Fruit fly (Drosophila melanogaster) whole organism, wandering third instar larva: ENCODE measurements around the gene CRAT.

Experiments used
- Abd-B ChIP-seq: fragments of >200 bp; optimal IDR thresholded peaks from 2 replicates; lab custom pipeline; 2017; ENCODE audit warnings: missing biosample characterization, missing genetic modification characterization
- CG32264 ChIP-seq: fragments of 200-800 bp; sonication (Bioruptor generic); optimal IDR thresholded peaks from 2 replicates; lab custom pipeline; 2016; ENCODE audit warnings: missing biosample characterization, missing genetic modification characterization
- CG9705 ChIP-seq: fragments of 200-800 bp; sonication (Bioruptor generic); optimal IDR thresholded peaks from 2 replicates; lab custom pipeline; 2018; ENCODE audit warnings: missing biosample characterization, mild to moderate bottlenecking, missing genetic modification characterization
- CrebA ChIP-seq: fragments of 200-800 bp; sonication (Bioruptor generic); optimal IDR thresholded peaks from 2 replicates; lab custom pipeline; 2016; ENCODE audit warnings: missing biosample characterization, mild to moderate bottlenecking, missing genetic modification characterization, borderline replicate concordance
- Dif ChIP-seq: fragments of 200-275, 200-300 bp; sonication (Bioruptor generic); optimal IDR thresholded peaks from 2 replicates; lab custom pipeline; 2018; ENCODE audit warnings: missing biosample characterization, missing genetic modification characterization; ENCODE audit not compliant: partially characterized antibody
- HLH106 ChIP-seq: fragments of 200-800 bp; optimal IDR thresholded peaks from 3 replicates; lab custom pipeline; 2019; ENCODE audit warnings: missing biosample characterization, mild to moderate bottlenecking, missing genetic modification characterization, moderate library complexity
- Hnf4 ChIP-seq: fragments of 200-800 bp; sonication (Bioruptor generic); optimal IDR thresholded peaks from 2 replicates; lab custom pipeline; 2016; ENCODE audit warnings: missing biosample characterization, mild to moderate bottlenecking, missing genetic modification characterization
- Hr78 ChIP-seq: fragments of >200 bp; optimal IDR thresholded peaks from 2 replicates; lab custom pipeline; 2017; ENCODE audit warnings: missing biosample characterization, missing genetic modification characterization
- Hr83 ChIP-seq: fragments of 200-300 bp; sonication (Bioruptor generic); optimal IDR thresholded peaks from 2 replicates; lab custom pipeline; 2016; ENCODE audit warnings: missing biosample characterization, mild to moderate bottlenecking, missing genetic modification characterization, moderate library complexity; ENCODE audit not compliant: poor library complexity, severe bottlenecking
- Jra ChIP-seq: sonication (Bioruptor generic); optimal IDR thresholded peaks from 2 replicates; lab custom pipeline; 2016; ENCODE audit warnings: missing biosample characterization, missing genetic modification characterization
- Mio ChIP-seq: sonication (Bioruptor generic); optimal IDR thresholded peaks from 2 replicates; lab custom pipeline; 2016; ENCODE audit warnings: missing biosample characterization, missing genetic modification characterization
- Myc ChIP-seq: fragments of >200 bp; optimal IDR thresholded peaks from 2 replicates; lab custom pipeline; 2017
- N ChIP-seq: fragments of >200 bp; optimal IDR thresholded peaks from 2 replicates; lab custom pipeline; 2018; ENCODE audit warnings: missing biosample characterization, missing external identifiers, missing genetic modification characterization
- OdsH ChIP-seq: fragments of 200-800 bp; sonication (Bioruptor generic); optimal IDR thresholded peaks from 2 replicates; lab custom pipeline; 2016; ENCODE audit warnings: missing biosample characterization, mild to moderate bottlenecking, missing genetic modification characterization
- Sp1 ChIP-seq: fragments of 200-800 bp; sonication (Bioruptor generic); optimal IDR thresholded peaks from 3 replicates; lab custom pipeline; 2019; ENCODE audit warnings: missing biosample characterization, mild to moderate bottlenecking, missing genetic modification characterization, moderate library complexity
- Vsx2 ChIP-seq: fragments of 200-300, 225-300 bp; sonication (Bioruptor generic); optimal IDR thresholded peaks from 2 replicates; lab custom pipeline; 2018; ENCODE audit warnings: missing biosample characterization, missing genetic modification characterization; ENCODE audit not compliant: partially characterized antibody
- br ChIP-seq: fragments of 200-800 bp; sonication (Bioruptor generic); optimal IDR thresholded peaks from 2 replicates; lab custom pipeline; 2016; ENCODE audit warnings: missing biosample characterization, missing genetic modification characterization
- brk ChIP-seq: fragments of 200-800 bp; sonication (Bioruptor generic); optimal IDR thresholded peaks from 2 replicates; lab custom pipeline; 2016; ENCODE audit warnings: missing biosample characterization, mild to moderate bottlenecking, missing genetic modification characterization
- dl ChIP-seq, 2 experiments: fragments of 175-275, 200-275 bp in 1 of 2; fragments of 200-275 bp in 1 of 2; sonication (Bioruptor generic); optimal IDR thresholded peaks; lab custom pipeline; 2018; ENCODE audit warnings: mild to moderate bottlenecking in 2 of 2, missing biosample characterization in 2 of 2, missing genetic modification characterization in 2 of 2, moderate library complexity in 2 of 2; ENCODE audit not compliant: partially characterized antibody in 2 of 2, insufficient read depth in 1 of 2
- dsf ChIP-seq: sonication (Bioruptor generic); optimal IDR thresholded peaks from 2 replicates; lab custom pipeline; 2016; ENCODE audit warnings: missing biosample characterization, missing genetic modification characterization, borderline replicate concordance
- ey ChIP-seq: fragments of 200-800 bp; sonication (Bioruptor generic); optimal IDR thresholded peaks from 2 replicates; lab custom pipeline; 2016; ENCODE audit warnings: missing biosample characterization, missing genetic modification characterization
- foxo ChIP-seq, 2 experiments: fragments of 200-800 bp; sonication (Bioruptor generic); optimal IDR thresholded peaks; 2 replicates in 1 of 2; 3 replicates in 1 of 2; lab custom pipeline; 2016 to 2017; ENCODE audit warnings: missing biosample characterization in 2 of 2, missing genetic modification characterization in 2 of 2
- fru ChIP-seq: fragments of 200-800 bp; sonication (Bioruptor generic); optimal IDR thresholded peaks from 3 replicates; lab custom pipeline; 2016; ENCODE audit warnings: missing biosample characterization, mild to moderate bottlenecking, missing genetic modification characterization
- h ChIP-seq: fragments of 200-800 bp; sonication (Bioruptor generic); optimal IDR thresholded peaks from 3 replicates; lab custom pipeline; 2016; ENCODE audit warnings: missing biosample characterization, mild to moderate bottlenecking, missing genetic modification characterization
- lola ChIP-seq: fragments of >200 bp; optimal IDR thresholded peaks from 2 replicates; lab custom pipeline; 2017; ENCODE audit warnings: missing biosample characterization, missing genetic modification characterization
- pan ChIP-seq: fragments of >200 bp; optimal IDR thresholded peaks from 2 replicates; lab custom pipeline; 2017
- rgr ChIP-seq: fragments of 200-800 bp; sonication (Bioruptor generic); optimal IDR thresholded peaks from 3 replicates; lab custom pipeline; 2016; ENCODE audit warnings: missing biosample characterization, mild to moderate bottlenecking, missing genetic modification characterization
- sage ChIP-seq: fragments of 200-800 bp; sonication (Bioruptor generic); optimal IDR thresholded peaks from 2 replicates; lab custom pipeline; 2016; ENCODE audit warnings: missing biosample characterization, mild to moderate bottlenecking, missing genetic modification characterization
- sv ChIP-seq: fragments of 200-800 bp; sonication (Bioruptor generic); optimal IDR thresholded peaks from 3 replicates; lab custom pipeline; 2016; ENCODE audit warnings: missing biosample characterization, missing genetic modification characterization
- tai ChIP-seq: sonication (Bioruptor generic); optimal IDR thresholded peaks from 2 replicates; lab custom pipeline; 2016; ENCODE audit warnings: missing biosample characterization, missing genetic modification characterization
- usp ChIP-seq: fragments of >200 bp; optimal IDR thresholded peaks from 2 replicates; lab custom pipeline; 2017; ENCODE audit warnings: missing biosample characterization, missing genetic modification characterization
- woc ChIP-seq: sonication (Bioruptor generic); optimal IDR thresholded peaks from 2 replicates; lab custom pipeline; 2016; ENCODE audit warnings: missing biosample characterization, mild to moderate bottlenecking, missing genetic modification characterization

CRAT gene

DNA sequence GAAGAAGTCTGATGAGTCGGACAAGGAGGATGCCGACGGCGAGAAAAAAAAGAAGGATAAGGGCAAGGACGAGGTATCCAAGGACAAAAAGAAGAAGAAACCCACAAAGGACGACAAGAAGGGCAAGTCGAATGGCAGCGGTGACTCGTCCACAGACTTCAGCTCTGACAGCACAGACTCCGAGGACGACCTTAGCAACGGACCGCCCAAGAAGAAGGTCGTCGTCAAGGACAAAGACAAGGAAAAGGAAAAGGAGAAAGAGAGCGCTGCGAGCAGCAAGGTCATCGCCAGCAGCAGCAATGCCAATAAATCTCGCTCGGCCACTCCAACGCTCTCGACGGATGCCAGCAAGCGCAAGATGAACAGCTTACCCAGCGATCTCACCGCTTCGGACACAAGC is 5.9 kb upstream of the CRAT start:
- TF ChIP-seq N (GFP tag; lab: Kevin White, UChicago) (no peak), Sp1 (GFP tag; lab: Kevin White, UChicago) (no peak), ey (GFP tag; lab: Kevin White, UChicago) (no peak), Mio (no peak), Jra (GFP tag; lab: Kevin White, UChicago) (no peak), pan (lab: Kevin White, UChicago) (no peak), br (GFP tag; lab: Kevin White, UChicago) (no peak), HLH106 (tag; lab: Kevin White, UChicago) (no peak), OdsH (no peak), CG9705 (GFP tag; lab: Kevin White, UChicago) (no peak), CG32264 (no peak)

DNA sequence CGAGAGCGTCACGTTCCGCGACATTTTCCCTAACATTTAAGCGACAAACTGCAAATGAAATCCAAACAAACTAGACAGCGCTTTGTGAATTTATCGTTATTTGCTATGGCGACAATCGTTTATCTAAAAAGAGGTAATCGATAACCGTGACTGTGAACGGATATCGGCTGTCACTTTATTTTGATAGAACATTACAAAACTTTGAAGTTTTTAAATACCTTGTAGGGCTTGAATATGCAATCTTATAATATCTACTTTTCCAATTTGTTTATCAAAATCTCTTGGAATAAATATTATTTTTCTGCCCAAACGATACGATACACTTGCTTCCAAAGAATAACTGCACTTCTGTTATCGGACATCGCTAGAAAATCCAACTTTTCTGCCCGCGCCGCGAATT is 4.3 kb upstream of the CRAT start, which contains the start of the genes CG1024 and TfIIFalpha:
Gene CG1024, minus strand, starts transcription at position 200 of the 400 bp plus-strand sequence.
Gene TfIIFalpha, plus strand, starts transcription at position 339 of the 400 bp plus-strand sequence.
- TF ChIP-seq dl (GFP tag; optimal IDR thresholded peaks at IDR 0.05; lab: Kevin White, UChicago; ENCODE audit: insufficient read depth in 1 of 2, partially characterized antibody in 2 of 2) (no peak), Myc (lab: Kevin White, UChicago) (no peak), Dif (GFP tag; lab: Kevin White, UChicago) (no peak), Hr83 (GFP tag; lab: Kevin White, UChicago) (no peak), HLH106 (tag; lab: Kevin White, UChicago) (peak; percentile 22), Hnf4 (GFP tag; lab: Kevin White, UChicago) (no peak), lola (GFP tag; lab: Kevin White, UChicago) (no peak), dsf (GFP tag; lab: Kevin White, UChicago) (peak; percentile 27), rgr (GFP tag; lab: Kevin White, UChicago) (peak; percentile 6), h (peak; percentile 24), ey (GFP tag; lab: Kevin White, UChicago) (peak; percentile 12), woc (no peak), fru (no peak)

DNA sequence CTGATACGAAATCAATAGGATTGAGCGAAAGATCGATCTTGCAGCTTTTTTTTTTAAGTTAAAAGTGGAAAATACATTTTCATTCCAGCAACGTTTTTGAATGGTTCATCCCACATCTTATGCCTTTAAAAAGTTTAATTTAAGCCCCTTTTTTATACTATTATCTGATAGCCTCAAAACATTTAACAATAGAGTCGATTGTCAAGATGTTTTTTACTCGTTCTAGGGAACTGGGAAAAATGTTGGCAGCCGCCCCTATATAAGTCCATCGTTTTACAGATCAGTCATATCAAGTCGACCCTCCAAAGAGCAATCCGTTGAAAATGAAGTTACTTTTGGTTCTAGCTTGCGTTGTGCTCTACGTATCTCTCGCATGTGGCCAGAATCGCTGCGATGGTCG is 1.7 kb upstream of the CRAT start, which contains the start of gene CG42537:
Gene CG42537, plus strand, starts transcription at position 301 of the 400 bp plus-strand sequence.
- no peak for TF ChIP-seq dsf (GFP tag; lab: Kevin White, UChicago)
- no peak for TF ChIP-seq N (GFP tag; lab: Kevin White, UChicago)
- TF ChIP-seq foxo (GFP tag; optimal IDR thresholded peaks at IDR 0.05; lab: Kevin White, UChicago) = no peak
- no peak for TF ChIP-seq woc
- TF ChIP-seq Hr83 (GFP tag; lab: Kevin White, UChicago) = no peak
- no peak for TF ChIP-seq sv (GFP tag; lab: Kevin White, UChicago)
- TF ChIP-seq CG32264 = no peak
- no peak for TF ChIP-seq brk (GFP tag; lab: Kevin White, UChicago)
- no peak for TF ChIP-seq sage
- TF ChIP-seq HLH106 (tag; lab: Kevin White, UChicago) = no peak
- no peak for TF ChIP-seq Vsx2 (GFP tag; lab: Kevin White, UChicago)
- TF ChIP-seq h = no peak
- TF ChIP-seq lola (GFP tag; lab: Kevin White, UChicago) = no peak
- TF ChIP-seq Jra (GFP tag; lab: Kevin White, UChicago) = no peak
- no peak for TF ChIP-seq usp (GFP tag; lab: Kevin White, UChicago)
- no peak for TF ChIP-seq Abd-B (GFP tag; lab: Kevin White, UChicago)
- TF ChIP-seq pan (lab: Kevin White, UChicago) = no peak
- TF ChIP-seq, all 38 proteins: peak for 0

DNA sequence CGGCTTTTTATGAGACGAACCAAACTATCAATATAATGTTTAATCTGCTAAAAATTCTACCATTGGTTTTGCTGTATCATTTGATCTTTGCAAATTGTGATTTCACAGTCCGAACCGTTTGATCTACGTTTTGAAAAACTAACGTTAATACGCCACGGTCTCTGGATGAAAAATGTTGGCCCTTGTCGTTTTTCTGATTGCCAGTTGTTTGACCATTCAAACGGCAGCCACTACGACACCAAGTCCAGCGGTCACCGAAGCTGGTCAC is 1.6 kb downstream of the CRAT start, which contains the start of gene CG42564:
Gene CG42564, plus strand, starts transcription at position 169 of the 268 bp plus-strand sequence.
- TF ChIP-seq Mio = no peak
- TF ChIP-seq Abd-B (GFP tag; lab: Kevin White, UChicago) = no peak
- no peak for TF ChIP-seq Myc (lab: Kevin White, UChicago)
- no peak for TF ChIP-seq woc
- no peak for TF ChIP-seq CrebA (GFP tag; lab: Kevin White, UChicago)
- TF ChIP-seq sage = no peak
- TF ChIP-seq tai (GFP tag; lab: Kevin White, UChicago) = no peak
- no peak for TF ChIP-seq CG9705 (GFP tag; lab: Kevin White, UChicago)
- no peak for TF ChIP-seq h
- TF ChIP-seq pan (lab: Kevin White, UChicago) = no peak
- TF ChIP-seq Hr78 = no peak
- TF ChIP-seq Jra (GFP tag; lab: Kevin White, UChicago) = no peak
- no peak for TF ChIP-seq N (GFP tag; lab: Kevin White, UChicago)
- TF ChIP-seq brk (GFP tag; lab: Kevin White, UChicago) = no peak
- TF ChIP-seq Dif (GFP tag; lab: Kevin White, UChicago) = no peak
- TF ChIP-seq, all 38 proteins: peak for 0
